Worm (Caenorhabditis elegans) whole organism, L3 larva: Measurements from ENCODE around the gene T15B7.8.

ENCODE experiments used
- ZK546.5 ChIP-seq: sonication (generic microtip); optimal IDR thresholded peaks from 2 replicates; lab custom pipeline; 2017; ENCODE audit warnings: missing biosample characterization, missing genetic modification characterization
- aly-2 ChIP-seq: fragments of 150-350 bp; optimal IDR thresholded peaks from 2 replicates; lab custom pipeline; 2014; ENCODE audit warnings: missing biosample characterization, missing genetic modification characterization
- egl-27 ChIP-seq: sonication (generic microtip); optimal IDR thresholded peaks from 4 replicates; lab custom pipeline; 2017; ENCODE audit warnings: missing biosample characterization, missing genetic modification reagents, missing genetic modification characterization
- nhr-237 ChIP-seq: fragments of 150-350 bp; optimal IDR thresholded peaks from 2 replicates; lab custom pipeline; 2014; ENCODE audit warnings: missing biosample characterization, missing genetic modification characterization
- nhr-28 ChIP-seq: fragments of 150-350 bp; optimal IDR thresholded peaks from 2 replicates; lab custom pipeline; 2014; ENCODE audit warnings: missing biosample characterization, missing genetic modification characterization

- TF ChIP-seq ZK546.5 (no peak), nhr-28 (tag; lab: Kevin White, UChicago) (no peak), nhr-237 (tag; lab: Kevin White, UChicago) (no peak), egl-27 (tag; lab: Kevin White, UChicago) (no peak), aly-2 (no peak)
These were observed 36.6 kb upstream of the T15B7.8 start, which contains the start of the genes spn-4 and spe-39 for ce11 chrV:6784853-6785492.
